Worm (Caenorhabditis elegans) whole organism, young adult: ENCODE results near the gene srh-214.

Experiments
- F49E8.2 ChIP-seq: sonication (generic microtip); optimal IDR thresholded peaks from 3 replicates; lab custom pipeline; 2017; ENCODE audit warnings: missing genetic modification characterization, mild to moderate bottlenecking, missing compliant biosample characterization, antibody characterized with exemption, moderate library complexity; ENCODE audit not compliant: insufficient read depth
- Y79H2A.3 ChIP-seq: fragments of 200-800 bp; sonication (Bioruptor generic); conservative IDR thresholded peaks from 2 replicates; pipeline ENCODE4 v1.3.6; 2022; ENCODE audit warnings: missing genetic modification reagents, missing genetic modification characterization, missing compliant biosample characterization
- dpl-1 ChIP-seq: fragments of 150-350 bp; optimal IDR thresholded peaks from 2 replicates; lab custom pipeline; 2014; ENCODE audit warnings: missing biosample characterization, missing genetic modification reagents, missing genetic modification characterization
- lin-35 ChIP-seq, 3 experiments: fragments of 150-350 bp in 2 of 3; sonication (generic microtip) in 1 of 3; optimal IDR thresholded peaks; 2 replicates each; lab custom pipeline; 2014 to 2018; ENCODE audit warnings: missing biosample characterization in 3 of 3, missing genetic modification characterization in 3 of 3, missing genetic modification reagents in 3 of 3
- madf-10 ChIP-seq: sonication (generic microtip); optimal IDR thresholded peaks from 2 replicates; lab custom pipeline; 2016; ENCODE audit warnings: mild to moderate bottlenecking, missing genetic modification characterization, missing compliant biosample characterization
- mel-28 ChIP-seq: sonication (generic microtip); optimal IDR thresholded peaks from 2 replicates; lab custom pipeline; 2016; ENCODE audit warnings: borderline replicate concordance, mild to moderate bottlenecking, missing genetic modification characterization, missing compliant biosample characterization
- mxl-1 ChIP-seq: sonication (generic microtip); optimal IDR thresholded peaks from 2 replicates; lab custom pipeline; 2016; ENCODE audit warnings: missing genetic modification characterization, missing compliant biosample characterization
- nhr-120 ChIP-seq: fragments of 200-800 bp; sonication (Bioruptor generic); IDR thresholded peaks from 2 replicates; pipeline ENCODE4 v1.3.6; 2022; ENCODE audit warnings: missing genetic modification characterization, missing compliant biosample characterization
- snpc-3.4 ChIP-seq: sonication (generic microtip); optimal IDR thresholded peaks from 2 replicates; lab custom pipeline; 2017; ENCODE audit warnings: missing genetic modification characterization, mild to moderate bottlenecking, missing compliant biosample characterization, antibody characterized with exemption, moderate library complexity, missing genotype, missing genetic modification reagents
- snpc-4 ChIP-seq, 5 experiments: fragments of 150-350 bp in 1 of 5; sonication (generic microtip) in 4 of 5; optimal IDR thresholded peaks; 2 replicates each; lab custom pipeline; 2014 to 2018; ENCODE audit warnings: missing genetic modification characterization in 5 of 5, missing biosample characterization in 3 of 5, antibody characterized with exemption in 2 of 5, mild to moderate bottlenecking in 2 of 5, missing compliant biosample characterization in 2 of 5, missing genotype in 2 of 5, moderate library complexity in 2 of 5, missing genetic modification reagents in 1 of 5
- tbp1 ChIP-seq: fragments of 200-800 bp; sonication (Bioruptor generic); optimal IDR thresholded peaks from 2 replicates; lab custom pipeline; 2018; ENCODE audit warnings: mild to moderate bottlenecking, missing genetic modification characterization, missing compliant biosample characterization

DNA sequence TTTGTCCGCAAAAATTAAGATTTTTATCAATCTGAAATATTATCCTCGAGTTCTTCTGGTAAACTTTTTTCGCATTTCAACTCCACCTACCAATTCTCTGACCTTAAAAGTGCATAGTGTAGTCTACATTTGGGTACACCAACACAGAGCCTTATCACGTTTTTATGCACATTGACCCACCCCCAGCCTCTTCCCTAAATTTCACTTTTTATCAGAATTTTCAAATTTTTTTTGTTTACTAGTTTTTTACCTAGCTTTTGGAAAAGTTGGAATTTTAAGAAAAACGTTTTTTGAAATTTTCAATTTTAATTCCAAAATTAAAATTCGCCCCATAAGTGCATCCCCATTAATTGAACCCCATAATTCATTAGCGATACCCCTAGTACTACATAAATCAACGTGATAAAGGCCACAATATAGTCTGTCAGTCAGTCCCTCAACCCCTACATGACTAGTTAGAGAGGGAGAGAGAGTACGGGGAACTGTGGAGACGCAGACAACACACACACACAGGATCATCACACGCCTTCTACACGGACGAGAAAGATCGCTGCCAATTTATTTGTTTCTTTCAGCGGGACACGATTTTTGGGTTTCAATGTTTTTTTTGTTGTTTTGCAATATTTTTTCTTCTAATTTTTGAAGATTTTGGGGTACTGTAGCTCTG lies 14.9 kb downstream of the srh-214 start:
- TF ChIP-seq lin-35 (GFP tag; optimal IDR thresholded peaks at IDR 0.05; lab: Kevin White, UChicago) (no peak), tbp1 (GFP tag; lab: Kevin White, UChicago) (no peak), dpl-1 (GFP tag; lab: Kevin White, UChicago) (no peak), F49E8.2 (tag; lab: Kevin White, UChicago) (no peak), snpc-3.4 (tag; lab: Kevin White, UChicago) (no peak), mel-28 (tag; lab: Kevin White, UChicago) (no peak), mxl-1 (tag; lab: Kevin White, UChicago) (no peak), nhr-120 (GFP tag; lab: Robert Waterston, UW) (no peak), snpc-4 (GFP tag; optimal IDR thresholded peaks at IDR 0.05; lab: Kevin White, UChicago) (no peak), snpc-4 (tag; optimal IDR thresholded peaks at IDR 0.05; lab: Kevin White, UChicago) (no peak), madf-10 (tag; lab: Kevin White, UChicago) (no peak), Y79H2A.3 (GFP tag; lab: Robert Waterston, UW) (no peak)
